Worm (Caenorhabditis elegans): ENCODE results near the gene ilys-4.

The ilys-4 gene

DNA sequence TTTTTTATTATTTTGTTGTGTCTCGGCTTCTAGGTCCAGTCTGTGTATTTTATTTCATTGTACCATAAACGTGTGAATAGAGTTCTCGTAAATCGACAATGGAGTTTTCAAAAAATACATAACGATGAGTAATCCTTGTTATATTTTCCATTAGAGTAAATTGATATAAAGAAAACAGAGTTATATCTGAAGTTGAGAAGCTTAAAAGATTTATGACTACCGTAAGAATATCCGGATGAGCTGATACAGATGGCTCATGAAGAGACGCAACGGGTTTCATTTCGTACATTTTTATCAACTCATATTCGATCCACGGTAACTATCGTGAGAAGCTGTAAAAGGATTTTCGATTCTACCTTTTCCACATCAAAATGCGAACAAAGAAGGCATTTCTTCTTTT lies 30.5 kb upstream of the ilys-4 start, which contains the start of gene gcy-8:
gcy-8 (plus strand) TSS at position 301 of the 400 bp plus-strand sequence.
- TF ChIP-seq ama-1 (optimal IDR thresholded peaks at IDR 0.05) (no peak), ama-1 (GFP tag; optimal IDR thresholded peaks at IDR 0.05) (no peak), F57C9.4 (tag; optimal IDR thresholded peaks at IDR 0.05) (no peak), Y95B8A.8 (GFP tag; IDR thresholded peaks at IDR 0.05) (no peak), aptf-2 (GFP tag; conservative IDR thresholded peaks at IDR 0.05) (no peak), cebp-2 (GFP tag; IDR thresholded peaks at IDR 0.05) (no peak), mxl-1 (tag; optimal IDR thresholded peaks at IDR 0.05) (no peak), lsy-27 (tag; optimal IDR thresholded peaks at IDR 0.05; ENCODE audit: borderline replicate concordance, insufficient read depth) (no peak), lin-35 (GFP tag; optimal IDR thresholded peaks at IDR 0.05) (no peak), chd-7 (tag; optimal IDR thresholded peaks at IDR 0.05) (no peak), nfyb-1 (GFP tag; IDR thresholded peaks at IDR 0.05) (no peak), nfya-2 (GFP tag; IDR thresholded peaks at IDR 0.05) (no peak), Y56A3A.18 (GFP tag; IDR thresholded peaks at IDR 0.05) (no peak), madf-6 (GFP tag; IDR thresholded peaks at IDR 0.05) (no peak), ceh-58 (GFP tag; IDR thresholded peaks at IDR 0.05) (no peak), Y53F4B.3 (GFP tag; IDR thresholded peaks at IDR 0.05) (no peak)

DNA sequence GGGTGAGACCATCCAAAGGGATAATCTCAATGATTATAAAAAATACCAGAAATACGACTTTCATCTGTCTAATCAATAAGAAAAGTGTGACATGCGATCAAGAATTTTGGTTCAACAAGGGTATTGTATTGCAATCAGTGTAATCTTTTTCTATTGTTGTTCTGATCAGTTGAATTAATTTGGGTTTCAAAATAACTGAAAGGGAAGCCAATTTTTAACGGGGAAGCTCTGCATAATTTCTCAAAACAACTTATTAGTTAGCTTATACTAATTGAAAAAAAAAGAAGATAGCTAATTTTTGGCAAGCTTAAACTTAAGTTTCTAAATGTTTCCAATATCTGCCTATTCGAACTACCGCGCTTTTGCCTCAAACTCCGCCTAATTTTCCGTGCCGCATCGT lies 29.9 kb upstream of the ilys-4 start, which contains the start of gene C49H3.12:
C49H3.12 (minus strand) TSS at position 101 of the 400 bp plus-strand sequence.
- TF ChIP-seq B0261.1 (tag; optimal IDR thresholded peaks at IDR 0.05) = no peak
- TF ChIP-seq dox-1 (GFP tag; IDR thresholded peaks at IDR 0.05) = no peak
- no peak for TF ChIP-seq ztf-28 (GFP tag; IDR thresholded peaks at IDR 0.05)
- TF ChIP-seq F22D6.2 (tag; optimal IDR thresholded peaks at IDR 0.05) = no peak
- no peak for TF ChIP-seq repo-1 (tag; optimal IDR thresholded peaks at IDR 0.05)
- TF ChIP-seq lag-1 (GFP tag; IDR thresholded peaks at IDR 0.05) = no peak
- TF ChIP-seq atf-7 (tag; optimal IDR thresholded peaks at IDR 0.05) = no peak
- TF ChIP-seq akir-1 (GFP tag; optimal IDR thresholded peaks at IDR 0.05) = no peak
- no peak for TF ChIP-seq mcd-1 (GFP tag; IDR thresholded peaks at IDR 0.05)
- no peak for TF ChIP-seq ccch-3 (GFP tag; optimal IDR thresholded peaks at IDR 0.05)
- no peak for TF ChIP-seq ceh-58 (GFP tag; IDR thresholded peaks at IDR 0.05)

DNA sequence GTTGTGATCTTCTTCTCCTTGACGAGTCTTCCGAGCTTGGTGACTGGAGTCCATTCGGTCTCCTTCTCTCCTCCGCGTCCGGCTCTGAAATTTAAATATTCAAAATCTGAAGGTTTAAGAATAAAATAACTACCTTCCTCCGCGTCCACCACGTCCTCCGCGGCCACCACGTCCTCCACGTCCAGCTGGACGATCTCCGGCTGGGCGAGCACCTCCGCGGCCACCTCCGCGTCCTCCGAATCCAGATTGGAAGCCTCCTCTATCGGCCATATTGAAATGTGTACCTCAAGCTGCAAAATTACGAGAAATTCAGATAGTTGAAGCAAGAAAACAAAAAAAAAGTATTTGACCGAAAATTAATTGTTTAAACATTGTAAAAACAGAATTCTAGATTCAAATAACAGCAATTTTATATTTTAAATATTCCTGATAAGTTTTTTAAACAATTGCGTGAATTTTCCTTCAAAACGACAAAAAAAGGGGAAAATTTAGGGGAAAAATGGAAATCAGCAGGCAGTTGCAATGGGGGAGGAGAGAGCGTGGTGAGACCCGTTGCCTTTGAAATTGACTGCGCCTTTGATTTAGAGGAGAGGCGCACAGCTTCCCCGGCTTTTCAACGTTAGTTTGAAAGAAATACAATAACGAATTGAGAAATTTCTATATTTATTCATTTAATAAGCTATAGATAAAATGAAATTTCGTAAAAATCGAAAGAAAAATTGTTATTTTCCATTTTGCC lies 28.9 kb upstream of the ilys-4 start, which contains the start of gene rps-2:
rps-2 (minus strand) TSS at position 290 of the 739 bp plus-strand sequence.
- no peak for TF ChIP-seq tbp1 (GFP tag; optimal IDR thresholded peaks at IDR 0.05)
- no peak for TF ChIP-seq C06A6.2 (GFP tag; conservative IDR thresholded peaks at IDR 0.05)
- no peak for TF ChIP-seq athp-1 (tag; optimal IDR thresholded peaks at IDR 0.05)
- no peak for TF ChIP-seq ceh-91 (GFP tag; IDR thresholded peaks at IDR 0.05)
- peak; percentile 81; the same call in 1 of the 2 replicates for TF ChIP-seq egrh-3 (GFP tag; IDR thresholded peaks at IDR 0.05)
- no peak for TF ChIP-seq ztf-3 (GFP tag; optimal IDR thresholded peaks at IDR 0.05)
- TF ChIP-seq snpc-3.4 (tag; optimal IDR thresholded peaks at IDR 0.05) = peak; percentile 19
- TF ChIP-seq let-526 (GFP tag; IDR thresholded peaks at IDR 0.05) = no peak
- no peak for TF ChIP-seq B0261.1 (tag; optimal IDR thresholded peaks at IDR 0.05)
- TF ChIP-seq somi-1 (GFP tag; optimal IDR thresholded peaks at IDR 0.05) = no peak
- TF ChIP-seq F23B12.7 (tag; optimal IDR thresholded peaks at IDR 0.05; ENCODE audit: insufficient read depth) = peak; percentile 24
- TF ChIP-seq nhr-120 (GFP tag; IDR thresholded peaks at IDR 0.05) = no peak
- TF ChIP-seq mel-28 (tag; optimal IDR thresholded peaks at IDR 0.05; ENCODE audit: borderline replicate concordance) = no peak
- TF ChIP-seq rpc-1 (optimal IDR thresholded peaks at IDR 0.05) = no peak
- no peak for TF ChIP-seq rpc-1 (tag; optimal IDR thresholded peaks at IDR 0.05)
- no peak for TF ChIP-seq mxl-1 (tag; optimal IDR thresholded peaks at IDR 0.05)
- TF ChIP-seq Y67H2A.10 (GFP tag; conservative IDR thresholded peaks at IDR 0.05) = no peak
- peak; percentile 75 for TF ChIP-seq F33H1.4 (GFP tag; IDR thresholded peaks at IDR 0.05)
- no peak for TF ChIP-seq hlh-26 (GFP tag; conservative IDR thresholded peaks at IDR 0.05)
- TF ChIP-seq T07F8.4 (tag; optimal IDR thresholded peaks at IDR 0.05) = no peak
- TF ChIP-seq ztf-22 (GFP tag; optimal IDR thresholded peaks at IDR 0.05) = no peak
- no peak for TF ChIP-seq pha-4 (tag; optimal IDR thresholded peaks at IDR 0.05)
- TF ChIP-seq Y53G8AR.9 (GFP tag; conservative IDR thresholded peaks at IDR 0.05) = no peak
